Worm (Caenorhabditis elegans) whole organism, L2 larva: ENCODE results near the gene fbxb-111.

Source experiments
- C34F6.9 ChIP-seq: fragments of 150-350 bp; optimal IDR thresholded peaks from 2 replicates; lab custom pipeline; 2014; ENCODE audit warnings: missing biosample characterization, missing genetic modification characterization
- F13H6.1 ChIP-seq: sonication (generic microtip); optimal IDR thresholded peaks from 2 replicates; lab custom pipeline; 2016; ENCODE audit warnings: missing genetic modification characterization, missing compliant biosample characterization
- R02D3.7 ChIP-seq: fragments of 150-350 bp; optimal IDR thresholded peaks from 2 replicates; lab custom pipeline; 2014; ENCODE audit warnings: missing biosample characterization, missing genetic modification characterization
- Y55F3AM.14 ChIP-seq: fragments of 200-800 bp; sonication (Bioruptor generic); optimal IDR thresholded peaks from 2 replicates; lab custom pipeline; 2018; ENCODE audit warnings: mild to moderate bottlenecking, missing genetic modification characterization, missing compliant biosample characterization
- alr-1 ChIP-seq: fragments of 150-350 bp; optimal IDR thresholded peaks from 2 replicates; lab custom pipeline; 2014; ENCODE audit warnings: missing biosample characterization, missing genetic modification characterization
- blmp-1 ChIP-seq: sonication (generic microtip); optimal IDR thresholded peaks from 2 replicates; lab custom pipeline; 2017; ENCODE audit warnings: missing genetic modification characterization, mild to moderate bottlenecking, missing compliant biosample characterization, antibody characterized with exemption, moderate library complexity; ENCODE audit not compliant: insufficient read depth
- crh-2 ChIP-seq: sonication (generic microtip); optimal IDR thresholded peaks from 2 replicates; lab custom pipeline; 2017; ENCODE audit warnings: missing biosample characterization, missing genetic modification characterization
- egl-27 ChIP-seq: sonication (generic microtip); optimal IDR thresholded peaks from 3 replicates; lab custom pipeline; 2017; ENCODE audit warnings: missing biosample characterization, missing genetic modification reagents, missing genetic modification characterization
- elt-3 ChIP-seq: sonication (generic microtip); optimal IDR thresholded peaks from 2 replicates; lab custom pipeline; 2017; ENCODE audit warnings: missing biosample characterization, missing genetic modification characterization
- gmeb-1 ChIP-seq: fragments of 150-350 bp; optimal IDR thresholded peaks from 2 replicates; lab custom pipeline; 2014; ENCODE audit warnings: missing biosample characterization, missing genetic modification characterization
- lin-13 ChIP-seq: fragments of 150-350 bp; optimal IDR thresholded peaks from 2 replicates; lab custom pipeline; 2014; ENCODE audit warnings: missing biosample characterization, missing genetic modification reagents, missing genetic modification characterization
- lin-39 ChIP-seq: fragments of 150-350 bp; optimal IDR thresholded peaks from 2 replicates; lab custom pipeline; 2014; ENCODE audit warnings: missing biosample characterization, missing genetic modification reagents, missing genetic modification characterization
- lsy-2 ChIP-seq, 2 experiments: fragments of 150-350 bp in 1 of 2; sonication (generic microtip) in 1 of 2; optimal IDR thresholded peaks; 2 replicates each; lab custom pipeline; 2014 to 2017; ENCODE audit warnings: missing biosample characterization in 2 of 2, missing genetic modification characterization in 2 of 2
- mab-5 ChIP-seq: fragments of 150-350 bp; optimal IDR thresholded peaks from 2 replicates; lab custom pipeline; 2014; ENCODE audit warnings: missing biosample characterization, missing genetic modification characterization
- mdl-1 ChIP-seq, 2 experiments: fragments of 150-350 bp in 1 of 2; sonication (generic microtip) in 1 of 2; optimal IDR thresholded peaks; 2 replicates each; lab custom pipeline; 2017; ENCODE audit warnings: missing biosample characterization in 2 of 2, missing genetic modification characterization in 2 of 2
- nhr-10 ChIP-seq: sonication (generic microtip); optimal IDR thresholded peaks from 2 replicates; lab custom pipeline; 2017; ENCODE audit warnings: missing biosample characterization, missing genetic modification characterization
- nhr-11 ChIP-seq: fragments of 150-350 bp; optimal IDR thresholded peaks from 2 replicates; lab custom pipeline; 2014; ENCODE audit warnings: missing biosample characterization, missing genetic modification characterization
- nhr-12 ChIP-seq: fragments of 150-350 bp; optimal IDR thresholded peaks from 2 replicates; lab custom pipeline; 2014; ENCODE audit warnings: missing biosample characterization, missing genetic modification characterization
- nhr-129 ChIP-seq: fragments of 150-350 bp; optimal IDR thresholded peaks from 2 replicates; lab custom pipeline; 2014; ENCODE audit warnings: missing biosample characterization, missing genetic modification characterization
- nhr-25 ChIP-seq: fragments of 150-350 bp; sonication (generic microtip); optimal IDR thresholded peaks from 3 replicates; lab custom pipeline; 2014; ENCODE audit warnings: missing biosample characterization, missing genetic modification characterization
- nhr-6 ChIP-seq: fragments of 150-350 bp; optimal IDR thresholded peaks from 2 replicates; lab custom pipeline; 2014; ENCODE audit warnings: missing biosample characterization, missing genetic modification characterization
- nhr-77 ChIP-seq: fragments of 150-350 bp; optimal IDR thresholded peaks from 2 replicates; lab custom pipeline; 2014; ENCODE audit warnings: missing biosample characterization, missing genetic modification characterization
- peb-1 ChIP-seq: fragments of 150-350 bp; optimal IDR thresholded peaks from 2 replicates; lab custom pipeline; 2014; ENCODE audit warnings: missing biosample characterization, missing genetic modification characterization
- skn-1 ChIP-seq: sonication (generic microtip); optimal IDR thresholded peaks from 2 replicates; lab custom pipeline; 2017; ENCODE audit warnings: missing biosample characterization, missing genetic modification characterization
- sma-3 ChIP-seq: sonication (generic microtip); optimal IDR thresholded peaks from 2 replicates; lab custom pipeline; 2016; ENCODE audit warnings: missing genetic modification reagents, missing genetic modification characterization, missing compliant biosample characterization
- snpc-4 ChIP-seq: fragments of 150-350 bp; optimal IDR thresholded peaks from 2 replicates; lab custom pipeline; 2014; ENCODE audit warnings: missing biosample characterization, missing genetic modification characterization
- unc-39 ChIP-seq: fragments of 150-350 bp; optimal IDR thresholded peaks from 2 replicates; lab custom pipeline; 2014; ENCODE audit warnings: missing biosample characterization, missing genetic modification characterization
- unc-55 ChIP-seq: fragments of 150-350 bp; sonication (generic microtip); optimal IDR thresholded peaks from 3 replicates; lab custom pipeline; 2014; ENCODE audit warnings: missing biosample characterization, missing genetic modification reagents, missing genetic modification characterization
- unc-62 ChIP-seq: fragments of 150-350 bp; optimal IDR thresholded peaks from 2 replicates; lab custom pipeline; 2014; ENCODE audit warnings: missing biosample characterization, missing genetic modification reagents, missing genetic modification characterization
- zag-1 ChIP-seq: fragments of 150-350 bp; optimal IDR thresholded peaks from 2 replicates; lab custom pipeline; 2014; ENCODE audit warnings: missing biosample characterization, missing genetic modification characterization
- ztf-1 ChIP-seq: fragments of 200-800 bp; sonication (Bioruptor generic); conservative IDR thresholded peaks from 2 replicates; pipeline ENCODE4 v1.3.6; 2022; ENCODE audit warnings: missing genetic modification characterization, missing compliant biosample characterization
- ztf-11 ChIP-seq: sonication (generic microtip); optimal IDR thresholded peaks from 2 replicates; lab custom pipeline; 2017; ENCODE audit warnings: missing biosample characterization, missing genetic modification characterization
- ztf-4 ChIP-seq: fragments of 150-350 bp; optimal IDR thresholded peaks from 2 replicates; lab custom pipeline; 2014; ENCODE audit warnings: missing biosample characterization, missing genetic modification characterization

The fbxb-111 gene

DNA sequence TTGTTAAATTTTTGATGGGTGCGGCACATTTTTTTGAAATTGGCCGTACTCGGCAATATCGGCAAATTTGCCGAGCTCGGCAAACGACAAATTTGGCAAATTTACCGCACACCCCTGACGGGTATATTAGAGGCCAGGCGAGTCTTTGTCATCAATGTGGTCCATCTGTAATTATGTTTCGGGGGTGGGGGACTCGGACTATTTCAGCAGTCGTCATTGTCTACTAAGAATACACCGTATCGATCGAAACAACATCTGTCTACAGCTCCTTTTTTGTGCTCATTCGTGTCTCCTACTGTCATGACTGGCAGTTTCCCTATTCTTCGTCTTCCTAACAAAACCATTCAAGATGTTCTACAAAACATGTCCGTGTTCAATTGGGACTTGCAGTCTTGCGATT is 8.5 kb downstream of the fbxb-111 start, which contains the start of gene F08D12.15:
TSS of gene F08D12.15 (plus strand) at position 301 of the 400 bp plus-strand sequence.
- TF ChIP-seq egl-27 (tag; lab: Kevin White, UChicago) (no peak), alr-1 (tag; lab: Kevin White, UChicago) (no peak)
- TF ChIP-seq, all 48 proteins: peak for 0

DNA sequence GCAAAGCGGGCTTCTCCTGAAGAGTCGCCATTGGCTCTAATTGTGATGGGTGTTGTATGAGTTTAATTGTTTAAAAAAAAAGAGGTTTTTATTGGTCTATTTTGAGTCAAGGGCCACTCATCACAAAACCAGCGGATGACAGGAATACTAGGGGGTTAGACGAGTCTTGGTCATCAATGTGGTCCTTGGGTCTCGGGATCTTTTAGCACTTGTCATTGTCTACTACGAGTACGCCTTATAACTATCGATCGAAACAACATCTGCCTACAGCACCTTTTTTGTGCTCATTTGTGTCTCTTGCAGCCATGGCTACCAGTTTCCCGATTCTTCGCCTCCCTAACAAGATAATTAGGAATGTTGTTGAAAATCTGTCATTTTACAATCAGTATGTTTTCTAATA is 10.1 kb downstream of the fbxb-111 start, which contains the start of gene fbxb-108:
TSS of gene fbxb-108 (plus strand) at position 301 of the 400 bp plus-strand sequence.
- no peak for TF ChIP-seq nhr-129 (tag; lab: Kevin White, UChicago)
- TF ChIP-seq skn-1, result no peak
- no peak for TF ChIP-seq peb-1 (tag; lab: Kevin White, UChicago)
- no peak for TF ChIP-seq blmp-1
- no peak for TF ChIP-seq zag-1 (tag; lab: Kevin White, UChicago)
- TF ChIP-seq F13H6.1 (tag; lab: Kevin White, UChicago), result no peak
- no peak for TF ChIP-seq egl-27 (tag; lab: Kevin White, UChicago)
- no peak for TF ChIP-seq lsy-2 (tag; optimal IDR thresholded peaks at IDR 0.05; lab: Kevin White, UChicago)
- TF ChIP-seq snpc-4 (tag; lab: Kevin White, UChicago), result no peak
- no peak for TF ChIP-seq lin-13
- no peak for TF ChIP-seq gmeb-1
- TF ChIP-seq ztf-1 (GFP tag; lab: Robert Waterston, UW), result no peak
- no peak for TF ChIP-seq nhr-77 (tag; lab: Kevin White, UChicago)
- no peak for TF ChIP-seq alr-1 (tag; lab: Kevin White, UChicago)
- TF ChIP-seq Y55F3AM.14 (GFP tag; lab: Kevin White, UChicago), result no peak
- TF ChIP-seq R02D3.7 (tag; lab: Kevin White, UChicago), result no peak
- TF ChIP-seq nhr-6 (tag; lab: Kevin White, UChicago), result no peak
- TF ChIP-seq crh-2 (tag; lab: Kevin White, UChicago), result no peak

DNA sequence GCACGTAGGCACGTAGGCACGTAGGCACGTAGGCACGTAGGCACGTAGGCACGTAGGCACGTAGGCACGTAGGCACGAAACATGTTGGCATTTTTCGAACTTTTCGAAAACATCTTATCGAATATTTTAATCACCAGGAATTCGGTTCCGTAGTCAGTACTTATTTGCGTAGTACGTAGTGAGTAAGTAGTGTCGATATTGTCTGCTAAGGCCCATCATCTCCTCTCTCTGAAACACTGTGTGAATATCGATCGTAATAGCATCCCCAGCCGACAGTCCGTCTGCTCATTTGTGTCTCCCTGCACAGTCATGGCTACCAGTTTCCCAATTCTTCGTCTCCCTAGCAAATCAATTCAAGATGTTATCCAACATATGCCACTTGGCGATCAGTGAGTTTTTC is 12.7 kb downstream of the fbxb-111 start, which contains the start of gene fbxb-106:
TSS of gene fbxb-106 (plus strand) at position 301 of the 400 bp plus-strand sequence.
- no peak for TF ChIP-seq R02D3.7 (tag; lab: Kevin White, UChicago)
- no peak for TF ChIP-seq lin-39 (tag; lab: Kevin White, UChicago)
- no peak for TF ChIP-seq nhr-10 (tag; lab: Kevin White, UChicago)
- TF ChIP-seq, all 48 proteins: peak for 0

DNA sequence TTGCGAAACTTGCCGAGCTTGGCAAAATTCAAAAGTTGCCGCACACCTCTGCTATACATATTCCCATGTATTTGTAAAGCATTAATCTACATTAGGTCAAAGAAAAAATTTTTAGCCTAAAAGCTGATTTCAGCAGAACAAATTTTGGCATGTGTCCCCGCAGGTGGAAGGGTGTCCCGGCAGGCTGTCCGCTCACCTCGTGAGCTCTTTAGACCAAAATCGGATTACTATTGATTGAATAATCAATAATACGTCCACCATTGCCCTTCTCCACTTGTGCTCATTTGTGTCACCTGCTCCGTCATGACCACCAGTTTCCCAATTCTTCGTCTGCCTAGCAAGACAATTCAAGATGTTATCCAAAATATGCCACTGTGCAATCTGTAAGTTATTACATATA is 16.3 kb downstream of the fbxb-111 start, which contains the start of gene fbxb-107:
TSS of gene fbxb-107 (plus strand) at position 297 of the 400 bp plus-strand sequence.
- TF ChIP-seq nhr-25 (tag; lab: Kevin White, UChicago) (no peak), C34F6.9 (tag; lab: Kevin White, UChicago) (no peak), snpc-4 (tag; lab: Kevin White, UChicago) (no peak), blmp-1 (no peak), zag-1 (tag; lab: Kevin White, UChicago) (no peak), ztf-4 (tag; lab: Kevin White, UChicago) (no peak), unc-55 (GFP tag; lab: Kevin White, UChicago) (no peak), unc-62 (GFP tag; lab: Kevin White, UChicago) (no peak), skn-1 (no peak), ztf-1 (GFP tag; lab: Robert Waterston, UW) (no peak), nhr-129 (tag; lab: Kevin White, UChicago) (no peak)

DNA sequence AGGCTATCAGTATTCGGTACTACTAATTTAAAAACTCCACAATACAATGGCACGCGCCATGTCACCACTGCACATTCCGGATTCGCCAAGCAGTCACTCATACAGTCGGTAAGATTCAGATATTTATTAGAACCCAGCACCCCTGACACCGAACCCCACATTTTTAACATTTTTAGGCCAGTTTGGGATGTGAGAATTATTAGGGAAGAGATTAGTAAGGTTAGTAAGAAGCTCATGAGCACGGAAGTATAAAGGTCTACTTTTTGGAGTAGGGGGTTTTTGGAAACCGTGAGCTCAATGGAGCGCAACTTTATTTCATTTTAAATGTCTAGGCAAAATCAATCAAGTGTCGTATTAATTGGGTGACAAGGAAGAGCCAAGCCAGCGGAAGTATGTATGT is 16.9 kb downstream of the fbxb-111 start, which contains the start of gene F29A7.8:
TSS of gene F29A7.8 (minus strand) at position 101 of the 400 bp plus-strand sequence.
- TF ChIP-seq nhr-6 (tag; lab: Kevin White, UChicago), result no peak
- no peak for TF ChIP-seq lin-13
- TF ChIP-seq nhr-12, result no peak
- TF ChIP-seq sma-3, result no peak
- no peak for TF ChIP-seq ztf-11 (tag; lab: Kevin White, UChicago)
- TF ChIP-seq unc-39, result no peak
- TF ChIP-seq unc-55 (GFP tag; lab: Kevin White, UChicago), result no peak
- no peak for TF ChIP-seq C34F6.9 (tag; lab: Kevin White, UChicago)
- TF ChIP-seq lsy-2 (tag; optimal IDR thresholded peaks at IDR 0.05; lab: Kevin White, UChicago), result no peak
- no peak for TF ChIP-seq mab-5
- TF ChIP-seq nhr-11 (tag; lab: Kevin White, UChicago), result no peak
- TF ChIP-seq Y55F3AM.14 (GFP tag; lab: Kevin White, UChicago), result no peak
- no peak for TF ChIP-seq mdl-1 (tag; optimal IDR thresholded peaks at IDR 0.05; lab: Kevin White, UChicago)
- no peak for TF ChIP-seq elt-3 (tag; lab: Kevin White, UChicago)
